Worm (Caenorhabditis elegans): ENCODE results near the gene gpcp-1.

The gpcp-1 gene

DNA sequence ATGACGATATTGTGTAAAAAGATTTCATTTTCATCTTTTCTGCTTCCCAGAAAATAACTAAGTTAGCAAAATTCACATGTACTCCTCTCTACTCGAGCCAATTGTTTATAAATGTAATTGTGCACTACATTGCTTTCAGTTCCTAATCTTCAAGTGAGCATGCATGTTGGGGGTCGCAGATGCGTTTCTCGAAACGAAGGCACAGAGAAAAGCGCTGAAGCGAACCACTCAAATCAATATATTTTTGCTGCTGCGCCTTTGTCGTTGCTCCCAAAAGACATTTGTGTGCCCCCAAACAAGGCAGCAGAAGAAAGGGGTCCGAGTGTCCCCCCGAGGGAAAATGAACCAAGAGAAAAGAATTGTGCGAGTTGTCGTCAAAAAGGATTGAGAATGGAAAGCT, 15.8 kb upstream of the gpcp-1 start:
- TF ChIP-seq dao-5 (tag; optimal IDR thresholded peaks at IDR 0.05), result no peak
- TF ChIP-seq W03F9.2 (tag; optimal IDR thresholded peaks at IDR 0.05), result no peak
- peak; percentile 77 for TF ChIP-seq him-1 (tag; optimal IDR thresholded peaks at IDR 0.05)

ce11 chrX:3119606-3120005, 9.2 kb upstream of the gpcp-1 start:
- TF ChIP-seq W03F9.2 (tag; optimal IDR thresholded peaks at IDR 0.05) (no peak), him-1 (tag; optimal IDR thresholded peaks at IDR 0.05) (no peak), dao-5 (tag; optimal IDR thresholded peaks at IDR 0.05) (no peak)

DNA sequence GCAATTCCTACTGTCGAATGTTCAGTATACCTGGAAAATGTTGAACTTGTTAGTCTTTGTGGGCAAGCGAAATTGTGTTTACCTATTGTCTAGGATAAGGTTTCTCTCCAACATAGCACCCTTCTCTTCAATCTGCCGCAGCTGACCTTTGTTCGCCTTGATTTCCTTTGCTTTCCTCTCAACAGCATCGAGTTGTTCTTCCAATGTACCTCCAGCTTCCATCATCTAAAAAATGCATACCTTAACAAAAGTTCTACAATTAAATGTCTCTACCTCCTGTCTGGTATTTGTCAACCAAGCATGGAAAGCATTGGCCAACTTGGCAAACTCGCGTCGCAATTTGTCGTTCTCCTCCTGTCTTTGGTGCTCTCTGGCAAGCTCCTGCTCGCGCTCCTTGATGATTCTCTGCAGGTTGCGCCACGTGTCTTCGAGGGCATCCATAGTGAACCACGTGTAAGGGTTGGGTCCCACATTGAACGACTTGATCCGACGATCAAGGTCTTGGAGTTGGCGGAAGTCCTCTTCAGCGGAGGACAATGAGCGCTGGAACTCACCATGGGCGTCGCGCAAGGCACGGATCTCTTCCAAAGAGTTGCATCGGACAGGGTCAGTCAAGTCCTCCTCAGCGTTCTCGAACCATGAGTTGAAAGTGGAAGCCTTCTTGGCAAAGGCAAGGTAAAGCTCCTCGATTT, 8.3 kb upstream of the gpcp-1 start:
- TF ChIP-seq dao-5 (tag; optimal IDR thresholded peaks at IDR 0.05) (no peak), him-1 (tag; optimal IDR thresholded peaks at IDR 0.05) (no peak), W03F9.2 (tag; optimal IDR thresholded peaks at IDR 0.05) (no peak)

ce11 chrX:3117204-3117603, 6.8 kb upstream of the gpcp-1 start:
- TF ChIP-seq dao-5 (tag; optimal IDR thresholded peaks at IDR 0.05), result no peak
- no peak for TF ChIP-seq W03F9.2 (tag; optimal IDR thresholded peaks at IDR 0.05)
- no peak for TF ChIP-seq him-1 (tag; optimal IDR thresholded peaks at IDR 0.05)

DNA sequence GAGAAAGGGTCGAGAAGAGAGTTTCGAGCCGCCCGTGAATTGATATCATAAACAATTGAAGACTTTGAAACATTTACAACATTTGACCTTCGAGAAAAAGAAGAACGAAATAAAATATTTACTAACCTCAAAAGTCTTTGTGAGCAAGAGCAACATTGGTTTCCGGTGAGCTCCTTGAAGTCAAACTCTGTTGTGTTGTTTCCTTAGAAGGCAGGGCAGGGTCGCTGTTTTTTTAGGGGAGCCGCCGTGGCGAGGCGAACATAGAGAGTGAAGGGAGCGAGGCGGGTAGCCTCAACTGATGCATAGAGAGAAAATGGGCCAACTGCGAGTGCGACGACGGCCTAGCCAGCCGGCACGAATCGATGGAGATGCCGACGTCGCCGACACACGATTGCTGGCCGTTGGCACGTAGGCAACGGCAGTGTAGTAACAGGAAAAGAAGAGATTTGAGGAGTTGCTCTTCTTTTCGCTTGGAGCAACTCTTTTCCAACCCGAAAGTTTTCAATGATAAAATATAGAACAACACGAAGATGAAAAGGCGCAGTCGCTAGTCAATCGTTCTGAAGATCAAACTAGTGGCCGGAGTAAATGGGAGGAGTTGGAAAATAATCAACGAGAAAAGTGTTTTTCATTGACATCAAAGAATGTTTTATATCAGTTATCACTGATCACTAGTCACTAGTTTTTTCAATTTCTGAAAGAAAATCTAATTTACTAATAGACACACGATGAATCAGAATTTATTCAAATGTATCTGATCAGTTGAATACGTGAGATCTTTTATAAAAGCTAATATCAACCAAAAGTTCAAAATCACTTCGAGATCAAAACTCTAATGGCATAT, 5.8 kb upstream of the gpcp-1 start, which contains the start of gene mai-1:
mai-1 (minus strand) TSS at position 557 of the 844 bp plus-strand sequence.
- TF ChIP-seq him-1 (tag; optimal IDR thresholded peaks at IDR 0.05) (peak; percentile 85), W03F9.2 (tag; optimal IDR thresholded peaks at IDR 0.05) (no peak), dao-5 (tag; optimal IDR thresholded peaks at IDR 0.05) (peak; percentile 42)

ce11 chrX:3115134-3116032, 5.0 kb upstream of the gpcp-1 start:
- TF ChIP-seq dao-5 (tag; optimal IDR thresholded peaks at IDR 0.05) (no peak), him-1 (tag; optimal IDR thresholded peaks at IDR 0.05) (no peak), W03F9.2 (tag; optimal IDR thresholded peaks at IDR 0.05) (peak; percentile 26)

DNA sequence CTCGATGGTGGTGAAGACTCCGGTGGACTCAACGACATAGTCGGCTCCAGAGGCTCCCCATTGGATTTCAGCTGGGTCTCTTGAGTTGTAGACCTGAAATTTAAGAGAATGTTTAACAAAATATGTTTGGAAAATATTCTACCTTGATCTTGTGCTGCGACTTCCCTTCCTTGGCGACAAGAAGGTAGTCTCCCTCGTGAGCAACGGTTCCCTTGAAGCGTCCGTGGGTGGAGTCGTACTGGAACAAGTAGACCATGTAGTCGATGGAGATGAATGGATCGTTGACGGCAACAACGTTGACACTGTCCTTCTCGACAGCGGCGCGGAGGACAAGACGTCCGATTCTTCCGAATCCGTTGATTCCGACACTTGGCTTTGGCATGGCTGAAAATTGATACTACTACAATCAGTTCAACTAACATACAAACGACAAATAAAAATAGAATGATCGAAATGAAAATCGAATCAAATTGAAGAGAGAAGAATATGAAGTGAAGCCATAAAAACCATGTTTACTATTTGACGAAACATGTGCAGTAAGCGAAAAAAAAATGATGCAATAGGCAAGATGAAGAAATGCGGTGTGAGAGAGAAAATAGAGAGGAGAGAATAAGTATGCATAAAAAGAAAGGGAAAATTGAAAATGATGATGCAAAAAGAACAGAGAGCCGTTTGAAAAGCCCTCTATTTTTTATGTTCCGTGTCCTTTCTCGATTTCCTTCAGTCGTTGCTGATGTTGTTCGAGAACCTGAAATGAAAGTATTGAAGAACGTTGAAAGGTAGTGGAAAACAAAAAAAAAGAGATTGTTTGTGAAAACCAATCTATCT, 4.1 kb upstream of the gpcp-1 start, which contains the start of gene gpd-2:
gpd-2 (minus strand) TSS at position 384 of the 828 bp plus-strand sequence.
- TF ChIP-seq dao-5 (tag; optimal IDR thresholded peaks at IDR 0.05) (no peak), W03F9.2 (tag; optimal IDR thresholded peaks at IDR 0.05) (no peak), him-1 (tag; optimal IDR thresholded peaks at IDR 0.05) (no peak)

DNA sequence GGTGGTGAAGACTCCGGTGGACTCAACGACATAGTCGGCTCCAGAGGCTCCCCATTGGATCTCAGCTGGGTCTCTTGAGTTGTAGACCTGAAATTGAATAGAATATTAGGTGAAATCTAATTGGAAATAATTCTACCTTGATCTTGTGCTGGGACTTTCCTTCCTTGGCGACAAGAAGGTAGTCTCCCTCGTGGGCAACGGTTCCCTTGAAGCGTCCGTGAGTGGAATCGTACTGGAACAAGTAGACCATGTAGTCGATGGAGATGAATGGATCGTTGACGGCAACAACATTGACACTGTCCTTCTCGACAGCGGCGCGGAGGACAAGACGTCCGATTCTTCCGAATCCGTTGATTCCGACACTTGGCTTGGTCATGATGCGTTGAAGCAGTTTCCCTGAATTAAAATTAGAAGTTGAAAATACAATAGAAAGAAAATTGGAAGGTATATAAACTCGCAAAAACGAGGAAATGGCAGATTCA, 2.6 kb upstream of the gpcp-1 start, which contains the start of gene gpd-3:
gpd-3 (minus strand) TSS at position 396 of the 482 bp plus-strand sequence.
- TF ChIP-seq dao-5 (tag; optimal IDR thresholded peaks at IDR 0.05) (no peak), W03F9.2 (tag; optimal IDR thresholded peaks at IDR 0.05) (no peak), him-1 (tag; optimal IDR thresholded peaks at IDR 0.05) (no peak)

ce11 chrX:3111687-3112086, 1.3 kb upstream of the gpcp-1 start:
- no peak for TF ChIP-seq dao-5 (tag; optimal IDR thresholded peaks at IDR 0.05)
- no peak for TF ChIP-seq W03F9.2 (tag; optimal IDR thresholded peaks at IDR 0.05)
- TF ChIP-seq him-1 (tag; optimal IDR thresholded peaks at IDR 0.05), result no peak

ce11 chrX:3111066-3111465, 638 bp upstream of the gpcp-1 start:
- TF ChIP-seq dao-5 (tag; optimal IDR thresholded peaks at IDR 0.05) (no peak), him-1 (tag; optimal IDR thresholded peaks at IDR 0.05) (peak; percentile 76)

ce11 chrX:3108603-3109002, 1.8 kb downstream of the gpcp-1 start:
- no peak for TF ChIP-seq him-1 (tag; optimal IDR thresholded peaks at IDR 0.05)
- no peak for TF ChIP-seq dao-5 (tag; optimal IDR thresholded peaks at IDR 0.05)
- no peak for TF ChIP-seq W03F9.2 (tag; optimal IDR thresholded peaks at IDR 0.05)

DNA sequence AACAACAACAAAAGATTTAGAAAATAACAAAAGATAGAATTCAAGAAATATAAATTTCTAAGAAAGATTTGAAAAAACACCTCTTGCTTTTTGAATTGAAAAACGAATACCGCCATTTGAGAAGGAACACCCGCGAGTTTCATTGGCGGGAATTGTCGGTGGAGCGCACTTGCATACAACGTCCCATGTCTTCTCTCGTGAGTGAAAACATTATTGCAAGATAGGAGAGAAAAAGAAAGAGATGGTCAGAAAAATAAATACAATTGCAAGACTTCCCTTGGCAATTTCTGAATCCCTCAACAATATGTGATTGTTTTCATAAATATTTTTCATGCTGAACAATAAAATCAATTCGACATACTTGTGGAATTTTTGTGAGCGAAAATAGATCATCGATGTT, 4.3 kb downstream of the gpcp-1 start, which contains the start of gene K10B3.5:
K10B3.5 (minus strand) TSS at position 343 of the 400 bp plus-strand sequence.
- TF ChIP-seq dao-5 (tag; optimal IDR thresholded peaks at IDR 0.05) (no peak), him-1 (tag; optimal IDR thresholded peaks at IDR 0.05) (peak; percentile 41), W03F9.2 (tag; optimal IDR thresholded peaks at IDR 0.05) (peak; percentile 56)

Data from whole organism, L4/young adult.